Worm (Caenorhabditis elegans) whole organism, young adult: ENCODE measurements around the gene clec-187.

Source experiments
- B0019.2 ChIP-seq: fragments of 200-800 bp; sonication (Bioruptor generic); conservative IDR thresholded peaks from 2 replicates; pipeline ENCODE4 v1.3.6; 2022; ENCODE audit warnings: missing genetic modification reagents, missing genetic modification characterization, missing compliant biosample characterization
- B0261.1 ChIP-seq: sonication (generic microtip); optimal IDR thresholded peaks from 2 replicates; lab custom pipeline; 2016; ENCODE audit warnings: mild to moderate bottlenecking, missing genetic modification characterization, moderate library complexity, missing compliant biosample characterization
- B0336.3 ChIP-seq: fragments of 200-800 bp; sonication (Bioruptor generic); IDR thresholded peaks from 2 replicates; pipeline ENCODE4 v1.3.6; 2022; ENCODE audit warnings: missing genetic modification characterization, missing compliant biosample characterization
- F10E7.11 ChIP-seq: sonication (generic microtip); optimal IDR thresholded peaks from 2 replicates; lab custom pipeline; 2017; ENCODE audit warnings: mild to moderate bottlenecking, missing genetic modification characterization, moderate library complexity, missing compliant biosample characterization
- F22D6.2 ChIP-seq: sonication (generic microtip); optimal IDR thresholded peaks from 2 replicates; lab custom pipeline; 2016; ENCODE audit warnings: mild to moderate bottlenecking, missing genetic modification characterization, missing compliant biosample characterization
- F37B4.10 ChIP-seq: fragments of 200-800 bp; sonication (Bioruptor generic); IDR thresholded peaks from 2 replicates; pipeline ENCODE4 v1.3.6; 2022; ENCODE audit warnings: missing genetic modification characterization, missing compliant biosample characterization
- K12H6.12 ChIP-seq: fragments of 200-800 bp; sonication (Bioruptor generic); optimal IDR thresholded peaks from 2 replicates; lab custom pipeline; 2018; ENCODE audit warnings: mild to moderate bottlenecking, missing genetic modification characterization, missing compliant biosample characterization
- T26A5.8 ChIP-seq: sonication (generic microtip); optimal IDR thresholded peaks from 2 replicates; lab custom pipeline; 2016; ENCODE audit warnings: missing genetic modification characterization, missing compliant biosample characterization
- Y53G8AR.9 ChIP-seq: fragments of 200-800 bp; sonication (Bioruptor generic); conservative IDR thresholded peaks from 2 replicates; pipeline ENCODE4 v1.3.6; 2022; ENCODE audit warnings: missing genetic modification reagents, missing genetic modification characterization, missing compliant biosample characterization
- Y56A3A.18 ChIP-seq: fragments of 200-800 bp; sonication (Bioruptor generic); IDR thresholded peaks from 2 replicates; pipeline ENCODE4 v1.3.6; 2022; ENCODE audit warnings: missing genetic modification reagents, missing genetic modification characterization, missing compliant biosample characterization
- Y79H2A.3 ChIP-seq: fragments of 200-800 bp; sonication (Bioruptor generic); conservative IDR thresholded peaks from 2 replicates; pipeline ENCODE4 v1.3.6; 2022; ENCODE audit warnings: missing genetic modification reagents, missing genetic modification characterization, missing compliant biosample characterization
- ama-1 ChIP-seq, 3 experiments: fragments of 150-350 bp in 1 of 3; sonication (generic microtip) in 2 of 3; optimal IDR thresholded peaks; 2 replicates each; lab custom pipeline; 2014 to 2018; ENCODE audit warnings: missing biosample characterization in 2 of 3, missing genetic modification characterization in 2 of 3, missing genetic modification reagents in 2 of 3
- aptf-3 ChIP-seq: fragments of 200-800 bp; sonication (Bioruptor generic); IDR thresholded peaks from 2 replicates; pipeline ENCODE4 v1.3.6; 2022; ENCODE audit warnings: missing genetic modification characterization, missing compliant biosample characterization
- cebp-1 ChIP-seq, 2 experiments: fragments of 200-800 bp in 1 of 2; sonication (Bioruptor generic) in 1 of 2; sonication (generic microtip) in 1 of 2; IDR thresholded peaks in 1 of 2; optimal IDR thresholded peaks in 1 of 2; 2 replicates each; pipeline versions ENCODE4 v1.3.6 to Lab custom; 2017 to 2022; ENCODE audit warnings: missing compliant biosample characterization in 2 of 2, missing genetic modification characterization in 2 of 2, mild to moderate bottlenecking in 1 of 2, missing genetic modification reagents in 1 of 2, moderate library complexity in 1 of 2
- ceh-79 ChIP-seq: sonication (generic microtip); optimal IDR thresholded peaks from 2 replicates; lab custom pipeline; 2017; ENCODE audit warnings: mild to moderate bottlenecking, missing genetic modification characterization, missing compliant biosample characterization
- die-1 ChIP-seq: sonication (generic microtip); optimal IDR thresholded peaks from 2 replicates; lab custom pipeline; 2016; ENCODE audit warnings: missing genotype, mild to moderate bottlenecking, missing genetic modification characterization, missing compliant biosample characterization
- dox-1 ChIP-seq: fragments of 200-800 bp; sonication (Bioruptor generic); IDR thresholded peaks from 2 replicates; pipeline ENCODE4 v1.3.6; 2022; ENCODE audit warnings: missing genetic modification reagents, missing genetic modification characterization, missing compliant biosample characterization
- egl-18 ChIP-seq: fragments of 200-800 bp; sonication (Bioruptor generic); IDR thresholded peaks from 2 replicates; pipeline ENCODE4 v1.3.6; 2022; ENCODE audit warnings: missing genetic modification reagents, missing genetic modification characterization, missing compliant biosample characterization
- egrh-3 ChIP-seq: fragments of 200-800 bp; sonication (Bioruptor generic); IDR thresholded peaks from 2 replicates; pipeline ENCODE4 v1.3.6; 2022; ENCODE audit warnings: missing genetic modification reagents, missing genetic modification characterization, missing compliant biosample characterization
- ekl-4 ChIP-seq: fragments of 200-800 bp; sonication (Bioruptor generic); IDR thresholded peaks from 2 replicates; pipeline ENCODE4 v1.3.6; 2022; ENCODE audit warnings: missing genetic modification reagents, missing genetic modification characterization, missing compliant biosample characterization
- him-1 ChIP-seq: sonication (generic microtip); optimal IDR thresholded peaks from 2 replicates; lab custom pipeline; 2016; ENCODE audit warnings: missing genotype, missing genetic modification reagents, missing genetic modification characterization, missing compliant biosample characterization
- hlh-26 ChIP-seq: fragments of 200-800 bp; sonication (Bioruptor generic); conservative IDR thresholded peaks from 2 replicates; pipeline ENCODE4 v1.3.6; 2022; ENCODE audit warnings: missing genetic modification reagents, missing genetic modification characterization, missing compliant biosample characterization
- hmg-1.2 ChIP-seq: fragments of 200-800 bp; sonication (Bioruptor generic); IDR thresholded peaks from 2 replicates; pipeline ENCODE4 v1.3.6; 2022; ENCODE audit warnings: missing genetic modification reagents, missing genetic modification characterization, missing compliant biosample characterization
- hmg-20 ChIP-seq: fragments of 200-800 bp; sonication (Bioruptor generic); IDR thresholded peaks from 2 replicates; pipeline ENCODE4 v1.3.6; 2022; ENCODE audit warnings: missing genetic modification reagents, missing genetic modification characterization, missing compliant biosample characterization
- lin-35 ChIP-seq, 3 experiments: fragments of 150-350 bp in 2 of 3; sonication (generic microtip) in 1 of 3; optimal IDR thresholded peaks; 2 replicates each; lab custom pipeline; 2014 to 2018; ENCODE audit warnings: missing biosample characterization in 3 of 3, missing genetic modification characterization in 3 of 3, missing genetic modification reagents in 3 of 3
- lin-40 ChIP-seq: sonication (generic microtip); optimal IDR thresholded peaks from 2 replicates; lab custom pipeline; 2016; ENCODE audit warnings: missing genetic modification characterization, mild to moderate bottlenecking, missing compliant biosample characterization, missing genotype, missing genetic modification reagents
- lir-1 ChIP-seq: fragments of 200-800 bp; sonication (Bioruptor generic); conservative IDR thresholded peaks from 2 replicates; pipeline ENCODE4 v1.3.6; 2022; ENCODE audit warnings: missing genetic modification reagents, missing genetic modification characterization, missing compliant biosample characterization
- lsy-27 ChIP-seq: sonication (generic microtip); optimal IDR thresholded peaks from 2 replicates; lab custom pipeline; 2017; ENCODE audit warnings: missing genetic modification characterization, mild to moderate bottlenecking, missing compliant biosample characterization, antibody characterized with exemption, missing genotype, borderline replicate concordance; ENCODE audit not compliant: insufficient read depth
- madf-3 ChIP-seq: fragments of 200-800 bp; sonication (Bioruptor generic); IDR thresholded peaks from 2 replicates; pipeline ENCODE4 v1.3.6; 2022; ENCODE audit warnings: missing genetic modification reagents, missing genetic modification characterization, missing compliant biosample characterization
- madf-6 ChIP-seq: fragments of 200-800 bp; sonication (Bioruptor generic); IDR thresholded peaks from 2 replicates; pipeline ENCODE4 v1.3.6; 2022; ENCODE audit warnings: missing genetic modification reagents, missing genetic modification characterization, missing compliant biosample characterization
- mel-28 ChIP-seq: sonication (generic microtip); optimal IDR thresholded peaks from 2 replicates; lab custom pipeline; 2016; ENCODE audit warnings: borderline replicate concordance, mild to moderate bottlenecking, missing genetic modification characterization, missing compliant biosample characterization
- mes-4 ChIP-seq: sonication (generic microtip); optimal IDR thresholded peaks from 2 replicates; lab custom pipeline; 2016; ENCODE audit warnings: missing genotype, missing genetic modification characterization, missing compliant biosample characterization
- nfya-2 ChIP-seq: fragments of 200-800 bp; sonication (Bioruptor generic); IDR thresholded peaks from 2 replicates; pipeline ENCODE4 v1.3.6; 2022; ENCODE audit warnings: missing genetic modification reagents, missing genetic modification characterization, missing compliant biosample characterization
- nfyb-1 ChIP-seq: fragments of 200-800 bp; sonication (Bioruptor generic); IDR thresholded peaks from 2 replicates; pipeline ENCODE4 v1.3.6; 2022; ENCODE audit warnings: missing genetic modification reagents, missing genetic modification characterization, missing compliant biosample characterization
- nhr-179 ChIP-seq: sonication (generic microtip); optimal IDR thresholded peaks from 2 replicates; lab custom pipeline; 2016; ENCODE audit warnings: mild to moderate bottlenecking, missing genetic modification characterization, missing compliant biosample characterization
- nhr-80 ChIP-seq: sonication (generic microtip); optimal IDR thresholded peaks from 2 replicates; lab custom pipeline; 2016; ENCODE audit warnings: missing genetic modification characterization, missing compliant biosample characterization
- pbrm-1 ChIP-seq: fragments of 200-800 bp; sonication (Bioruptor generic); IDR thresholded peaks from 2 replicates; pipeline ENCODE4 v1.3.6; 2022; ENCODE audit warnings: missing genetic modification reagents, missing genetic modification characterization, missing compliant biosample characterization
- rec-8 ChIP-seq, 2 experiments: sonication (generic microtip); optimal IDR thresholded peaks; 2 replicates each; lab custom pipeline; 2016; ENCODE audit warnings: mild to moderate bottlenecking in 2 of 2, missing genetic modification characterization in 2 of 2, missing genetic modification reagents in 2 of 2, missing genotype in 2 of 2, missing biosample characterization in 1 of 2, missing compliant biosample characterization in 1 of 2, moderate library complexity in 1 of 2
- repo-1 ChIP-seq: sonication (generic microtip); optimal IDR thresholded peaks from 2 replicates; lab custom pipeline; 2017; ENCODE audit warnings: mild to moderate bottlenecking, missing genetic modification characterization, missing compliant biosample characterization
- snpc-4 ChIP-seq, 5 experiments: fragments of 150-350 bp in 1 of 5; sonication (generic microtip) in 4 of 5; optimal IDR thresholded peaks; 2 replicates each; lab custom pipeline; 2014 to 2018; ENCODE audit warnings: missing genetic modification characterization in 5 of 5, missing biosample characterization in 3 of 5, antibody characterized with exemption in 2 of 5, mild to moderate bottlenecking in 2 of 5, missing compliant biosample characterization in 2 of 5, missing genotype in 2 of 5, moderate library complexity in 2 of 5, missing genetic modification reagents in 1 of 5
- tbp1 ChIP-seq: fragments of 200-800 bp; sonication (Bioruptor generic); optimal IDR thresholded peaks from 2 replicates; lab custom pipeline; 2018; ENCODE audit warnings: mild to moderate bottlenecking, missing genetic modification characterization, missing compliant biosample characterization
- tlf-1 ChIP-seq: fragments of 200-800 bp; sonication (Bioruptor generic); optimal IDR thresholded peaks from 2 replicates; lab custom pipeline; 2018; ENCODE audit warnings: mild to moderate bottlenecking, missing genetic modification characterization, missing compliant biosample characterization
- unc-130 ChIP-seq: sonication (generic microtip); optimal IDR thresholded peaks from 2 replicates; lab custom pipeline; 2016; ENCODE audit warnings: missing genetic modification reagents, missing genetic modification characterization, missing compliant biosample characterization
- unc-62 ChIP-seq: fragments of 150-350 bp; optimal IDR thresholded peaks from 2 replicates; lab custom pipeline; 2014; ENCODE audit warnings: missing biosample characterization, missing genetic modification reagents, missing genetic modification characterization
- zim-3 ChIP-seq: sonication (generic microtip); optimal IDR thresholded peaks from 2 replicates; lab custom pipeline; 2017; ENCODE audit warnings: mild to moderate bottlenecking, missing genetic modification characterization, moderate library complexity, missing compliant biosample characterization

The clec-187 gene

DNA sequence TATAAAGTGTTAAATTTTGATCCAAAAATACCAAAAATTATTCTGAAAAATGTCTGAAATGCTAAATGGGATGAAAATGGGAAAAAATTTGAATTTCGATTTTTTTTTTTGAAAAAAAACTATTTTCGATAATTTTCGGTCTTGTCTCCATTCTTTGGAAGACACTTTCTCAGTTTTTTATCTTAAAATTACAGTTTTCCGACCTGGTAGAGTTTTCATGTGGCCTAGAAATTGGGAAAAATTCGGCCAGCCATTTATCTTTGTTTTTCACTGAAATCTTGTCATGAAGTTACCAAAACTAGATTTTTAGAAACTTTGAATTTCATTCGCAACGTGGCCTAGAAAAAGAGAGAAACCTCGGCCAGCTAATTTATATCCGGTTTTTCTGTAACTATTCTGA, 30.4 kb downstream of the clec-187 start:
- TF ChIP-seq ceh-79 (tag; lab: Kevin White, UChicago): no peak
- TF ChIP-seq F10E7.11 (tag; lab: Kevin White, UChicago): no peak
- TF ChIP-seq Y56A3A.18 (GFP tag; lab: Robert Waterston, UW): no peak
- TF ChIP-seq, all 124 proteins: peak for 0

ce11 chrIV:12840348-12840747, 30.9 kb downstream of the clec-187 start:
- TF ChIP-seq mes-4 (no peak), unc-130 (no peak), lir-1 (GFP tag; lab: Robert Waterston, UW) (no peak), K12H6.12 (tag; lab: Kevin White, UChicago) (no peak), cebp-1 (GFP tag; IDR thresholded peaks at IDR 0.05; lab: Robert Waterston, UW) (no peak), cebp-1 (tag; optimal IDR thresholded peaks at IDR 0.05; lab: Kevin White, UChicago) (peak; percentile 45), tlf-1 (GFP tag; lab: Kevin White, UChicago) (no peak), pbrm-1 (0 out of 2 replicates have a peak, but pooled peaks have one; percentile 13), hmg-1.2 (GFP tag; lab: Robert Waterston, UW) (peak; percentile 17; the same call in 1 of the 2 replicates), Y53G8AR.9 (GFP tag; lab: Robert Waterston, UW) (no peak), tbp1 (peak; percentile 18), snpc-4 (GFP tag; optimal IDR thresholded peaks at IDR 0.05; lab: Kevin White, UChicago) (no peak), snpc-4 (tag; optimal IDR thresholded peaks at IDR 0.05; lab: Kevin White, UChicago) (peak in 1 of 4 experiments; percentile 4), die-1 (peak; percentile 4), hlh-26 (no peak), ama-1 (optimal IDR thresholded peaks at IDR 0.05; lab: Kevin White, UChicago) (peak; percentile 28), ama-1 (GFP tag; optimal IDR thresholded peaks at IDR 0.05; lab: Kevin White, UChicago) (no peak), dox-1 (GFP tag; lab: Robert Waterston, UW) (peak; percentile 28; the same call in 1 of the 2 replicates), Y79H2A.3 (GFP tag; lab: Robert Waterston, UW) (no peak), egl-18 (GFP tag; lab: Robert Waterston, UW) (no peak), nhr-179 (tag; lab: Kevin White, UChicago) (no peak), lsy-27 (no peak), zim-3 (tag; lab: Kevin White, UChicago) (no peak), B0261.1 (tag; lab: Kevin White, UChicago) (no peak), F22D6.2 (tag; lab: Kevin White, UChicago) (no peak), hmg-20 (no peak), aptf-3 (GFP tag; lab: Robert Waterston, UW) (no peak), madf-6 (GFP tag; lab: Robert Waterston, UW) (0 out of 2 replicates have a peak, but pooled peaks have one; percentile 30), unc-62 (GFP tag; lab: Kevin White, UChicago) (no peak), T26A5.8 (tag; lab: Kevin White, UChicago) (no peak), nhr-80 (tag; lab: Kevin White, UChicago) (peak; percentile 41), lin-40 (tag; lab: Kevin White, UChicago) (peak; percentile 9), rec-8 (tag; optimal IDR thresholded peaks at IDR 0.05; lab: Kevin White, UChicago) (no peak), repo-1 (peak; percentile 45), nfya-2 (GFP tag; lab: Robert Waterston, UW) (no peak), lin-35 (GFP tag; optimal IDR thresholded peaks at IDR 0.05; lab: Kevin White, UChicago) (no peak), him-1 (tag; lab: Kevin White, UChicago) (peak; percentile 41), mel-28 (tag; lab: Kevin White, UChicago) (no peak), egrh-3 (GFP tag; lab: Robert Waterston, UW) (no peak), nfyb-1 (GFP tag; lab: Robert Waterston, UW) (peak; percentile 43; the same call in 1 of the 2 replicates), F37B4.10 (no peak), ekl-4 (GFP tag; lab: Robert Waterston, UW) (0 out of 2 replicates have a peak, but pooled peaks have one; percentile 28), madf-3 (GFP tag; lab: Robert Waterston, UW) (no peak), B0336.3 (GFP tag; lab: Robert Waterston, UW) (peak; percentile 75), B0019.2 (GFP tag; lab: Robert Waterston, UW) (no peak)
